Fruit fly (Drosophila melanogaster) S2 (cell line): ENCODE data around the gene AgmNAT.

Experiments used
- CG8478 ChIP-seq: fragments of >200 bp; optimal IDR thresholded peaks from 2 replicates; lab custom pipeline; 2018
- CTCF ChIP-seq, 2 experiments: fragments of >200 bp; optimal IDR thresholded peaks; 2 replicates each; lab custom pipeline; 2018

The AgmNAT gene

DNA sequence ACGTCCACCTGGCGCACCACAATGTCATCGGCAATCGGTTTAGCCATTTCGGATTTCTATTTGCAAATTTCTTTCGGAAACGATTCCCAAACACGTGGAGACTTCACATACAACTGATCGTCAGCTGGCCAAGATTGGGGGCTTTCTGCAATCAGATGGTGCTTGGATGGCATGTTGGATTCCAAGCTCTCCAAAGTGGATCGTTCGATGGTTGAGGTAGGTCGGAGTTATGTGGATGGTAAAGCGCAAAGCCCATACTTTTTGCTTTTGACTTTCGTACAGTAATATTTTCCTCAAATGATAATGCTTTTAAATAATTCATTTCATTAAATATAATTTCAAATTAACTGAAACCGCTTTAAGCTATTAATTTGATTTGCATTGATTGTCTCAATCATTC lies at the start of gene AgmNAT:
AgmNAT (minus strand) TSS at position 101 of the 400 bp plus-strand sequence.
- no peak for TF ChIP-seq CG8478 (lab: Kevin White, UChicago)
- TF ChIP-seq CTCF (optimal IDR thresholded peaks at IDR 0.05; lab: Kevin White, UChicago), result no peak

dm6 chrX:5865051-5865450 lies 49.4 kb upstream of the AgmNAT start, which contains the start of gene CG43137:
Gene CG43137 (minus strand): TSS chrX:5865151.
- TF ChIP-seq CTCF (optimal IDR thresholded peaks at IDR 0.05; lab: Kevin White, UChicago) (no peak), CG8478 (lab: Kevin White, UChicago) (no peak)

DNA sequence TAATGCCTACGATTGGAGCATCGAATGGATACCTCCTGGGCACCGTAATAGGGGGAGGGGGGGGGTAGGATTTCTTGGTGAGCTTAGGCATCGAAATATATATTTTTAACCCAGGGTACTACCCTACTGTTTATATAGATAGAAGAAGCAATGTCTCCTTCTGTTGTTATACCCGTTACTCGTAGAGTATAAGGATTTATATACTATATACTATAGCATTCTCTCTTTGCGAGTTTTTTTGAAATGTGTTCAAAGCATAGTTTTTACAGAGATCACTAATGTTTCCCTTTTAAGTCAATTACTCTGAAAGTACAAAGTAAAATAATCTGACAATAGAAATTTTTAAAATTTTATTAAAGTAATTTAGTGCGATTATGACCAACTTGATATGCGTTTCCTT lies 37.8 kb upstream of the AgmNAT start, which contains the start of gene CG43136:
CG43136 (plus strand) TSS at position 301 of the 400 bp plus-strand sequence.
- TF ChIP-seq CG8478 (lab: Kevin White, UChicago), result no peak
- TF ChIP-seq CTCF (optimal IDR thresholded peaks at IDR 0.05; lab: Kevin White, UChicago), result no peak

DNA sequence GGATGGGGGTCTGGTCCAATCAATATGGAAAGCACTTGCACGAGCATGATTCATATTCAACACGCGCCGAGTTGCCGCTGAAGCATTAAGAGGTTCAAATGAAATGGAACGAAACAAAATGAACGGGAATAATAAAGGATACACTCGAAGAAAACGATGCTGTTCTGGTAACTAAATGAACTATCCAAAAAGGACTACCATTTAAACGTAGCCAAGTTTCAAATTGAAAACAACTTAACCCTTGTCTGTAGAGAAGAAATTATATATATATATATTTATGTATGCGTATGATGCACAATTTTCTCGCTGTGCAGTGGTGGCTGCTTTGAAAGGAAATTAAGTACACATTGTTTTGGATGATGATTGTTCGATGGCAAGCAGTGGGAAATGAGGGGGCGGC lies 37.1 kb upstream of the AgmNAT start:
- no peak for TF ChIP-seq CG8478 (lab: Kevin White, UChicago)
- TF ChIP-seq CTCF (optimal IDR thresholded peaks at IDR 0.05; lab: Kevin White, UChicago), result no peak

DNA sequence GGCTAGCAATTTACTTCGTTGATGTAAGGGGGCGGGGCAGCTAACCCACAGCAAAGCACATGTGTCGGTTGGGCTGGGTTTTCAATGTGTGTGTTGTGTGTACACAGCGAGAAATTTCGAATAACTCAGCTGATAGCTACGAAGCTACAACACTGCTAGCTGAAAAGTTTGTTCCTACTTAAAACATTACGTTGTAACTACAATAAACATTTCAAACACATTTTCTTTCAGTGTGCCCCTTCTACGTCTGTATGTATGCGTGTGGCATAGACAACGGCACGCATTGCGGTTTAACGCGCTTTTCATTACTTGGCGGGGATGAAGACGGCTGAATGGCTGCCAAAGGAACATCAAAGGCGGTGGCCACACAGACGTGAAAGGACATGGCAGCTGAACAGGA lies 31.9 kb upstream of the AgmNAT start:
- TF ChIP-seq CTCF (optimal IDR thresholded peaks at IDR 0.05; lab: Kevin White, UChicago), result no peak
- TF ChIP-seq CG8478 (lab: Kevin White, UChicago), result no peak

- no peak for TF ChIP-seq CTCF (optimal IDR thresholded peaks at IDR 0.05; lab: Kevin White, UChicago)
- TF ChIP-seq CG8478 (lab: Kevin White, UChicago), result no peak
Observed at dm6 chrX:5844980-5845379, 29.4 kb upstream of the AgmNAT start, which contains the start of gene CG12729. Gene CG12729 (plus strand): TSS chrX:5845280.

DNA sequence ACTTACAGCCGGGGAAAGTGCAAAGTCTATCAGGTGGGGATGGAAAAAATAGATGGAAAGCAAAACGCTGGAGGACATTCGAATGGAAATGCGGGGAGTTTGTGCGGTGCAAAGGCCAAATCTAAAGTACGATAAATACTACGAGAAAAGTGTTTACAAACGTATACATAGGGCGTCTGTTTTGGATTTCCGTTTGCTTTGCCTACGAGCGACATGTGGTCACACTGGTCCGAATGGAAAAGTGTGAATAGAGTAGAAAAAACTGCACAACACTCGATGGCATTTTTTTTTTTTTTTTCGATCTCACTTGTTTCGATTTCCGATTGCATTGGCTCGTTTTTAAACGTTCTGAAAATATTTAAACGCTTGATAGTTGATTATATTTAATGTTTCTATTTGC lies 24.1 kb upstream of the AgmNAT start:
- TF ChIP-seq CTCF (optimal IDR thresholded peaks at IDR 0.05; lab: Kevin White, UChicago) (no peak), CG8478 (lab: Kevin White, UChicago) (no peak)

DNA sequence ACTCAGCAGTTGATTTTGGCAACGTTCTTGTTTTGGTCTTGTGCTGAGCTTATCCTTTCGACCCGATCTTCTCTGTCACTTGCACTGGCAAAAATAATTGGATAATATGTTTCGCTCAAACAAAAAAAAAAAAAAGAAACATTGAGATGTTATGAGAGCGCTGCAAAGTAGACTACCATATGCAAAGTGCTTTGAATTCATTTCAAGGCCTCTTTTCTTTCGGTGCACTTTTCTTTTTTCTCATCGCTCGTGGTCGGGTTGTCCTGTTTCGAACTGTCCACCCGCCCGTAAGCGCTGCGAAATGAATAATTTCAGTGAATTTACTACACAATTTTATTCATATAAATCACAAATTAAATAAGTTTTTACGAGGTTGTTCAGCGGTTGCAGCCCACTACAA lies 4.4 kb upstream of the AgmNAT start:
- TF ChIP-seq CTCF (optimal IDR thresholded peaks at IDR 0.05; lab: Kevin White, UChicago) (no peak), CG8478 (lab: Kevin White, UChicago) (no peak)

- TF ChIP-seq CG8478 (lab: Kevin White, UChicago) (no peak), CTCF (optimal IDR thresholded peaks at IDR 0.05; lab: Kevin White, UChicago) (no peak)
Observed at dm6 chrX:5818428-5818827, 2.8 kb upstream of the AgmNAT start, which contains the start of gene CG15765. Gene CG15765 (plus strand): TSS chrX:5818559.

- peak; percentile 65 to 72 for TF ChIP-seq CTCF (optimal IDR thresholded peaks at IDR 0.05; lab: Kevin White, UChicago)
- TF ChIP-seq CG8478 (lab: Kevin White, UChicago), result no peak
Observed at dm6 chrX:5817191-5817590, 1.6 kb upstream of the AgmNAT start.

- TF ChIP-seq CTCF (optimal IDR thresholded peaks at IDR 0.05; lab: Kevin White, UChicago) (no peak), CG8478 (lab: Kevin White, UChicago) (no peak)
Observed at dm6 chrX:5812877-5813276, 2.7 kb downstream of the AgmNAT start, which contains the start of gene CG44329. Gene CG44329 (minus strand): TSS chrX:5812977.

dm6 chrX:5808654-5809053 lies 7.0 kb downstream of the AgmNAT start, which contains the start of gene Prosbeta2R1:
Gene Prosbeta2R1 (plus strand): TSS chrX:5808954.
- TF ChIP-seq CG8478 (lab: Kevin White, UChicago), result no peak
- TF ChIP-seq CTCF (optimal IDR thresholded peaks at IDR 0.05; lab: Kevin White, UChicago), result no peak

- TF ChIP-seq CTCF (optimal IDR thresholded peaks at IDR 0.05; lab: Kevin White, UChicago) (no peak), CG8478 (lab: Kevin White, UChicago) (no peak)
Observed at dm6 chrX:5804377-5804776, 11.2 kb downstream of the AgmNAT start, which contains the start of gene Cpr5C. Gene Cpr5C (plus strand): TSS chrX:5804677.

- no peak for TF ChIP-seq CG8478 (lab: Kevin White, UChicago)
- TF ChIP-seq CTCF (optimal IDR thresholded peaks at IDR 0.05; lab: Kevin White, UChicago), result no peak
Observed at dm6 chrX:5800634-5801033, 15.0 kb downstream of the AgmNAT start.

DNA sequence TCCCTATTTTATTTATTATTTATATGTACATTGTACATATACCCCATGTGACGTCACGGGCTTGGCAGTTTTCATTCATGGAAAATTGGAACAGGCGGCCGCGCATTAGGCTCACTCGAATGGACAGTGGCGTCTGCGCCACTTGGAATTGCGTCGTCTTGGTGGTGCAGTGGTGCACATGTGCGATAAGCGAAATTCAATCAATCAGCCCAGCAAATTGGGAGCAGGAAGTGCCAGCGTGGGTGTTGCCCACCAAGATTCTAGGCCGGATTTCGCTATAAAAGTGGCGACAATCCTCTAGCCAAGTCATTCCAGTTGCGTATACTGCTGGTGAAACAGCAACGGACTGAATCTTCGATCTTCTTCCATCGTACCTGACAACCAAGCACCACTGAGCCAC lies 23.8 kb downstream of the AgmNAT start, which contains the start of gene CG12239:
CG12239 (plus strand) TSS at position 301 of the 400 bp plus-strand sequence.
- no peak for TF ChIP-seq CTCF (optimal IDR thresholded peaks at IDR 0.05; lab: Kevin White, UChicago)
- TF ChIP-seq CG8478 (lab: Kevin White, UChicago), result no peak

DNA sequence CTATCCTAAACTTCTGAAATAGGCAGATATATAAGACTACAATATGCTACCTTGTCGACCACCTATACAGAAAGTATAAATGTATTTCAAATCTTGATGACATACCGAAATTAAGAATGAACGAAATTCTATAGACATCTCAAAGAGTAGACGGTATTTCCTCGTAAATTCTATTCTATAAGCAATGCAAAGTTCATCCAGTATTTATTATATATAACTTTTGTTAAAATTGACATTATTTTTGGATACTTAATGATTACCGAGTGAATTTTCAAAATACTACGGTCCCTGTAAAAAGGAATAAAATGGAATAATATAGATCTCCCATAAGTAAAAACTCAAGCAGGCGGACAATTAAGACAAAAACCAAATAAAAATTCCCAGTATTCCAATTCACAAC lies 26.4 kb downstream of the AgmNAT start, which contains the start of gene CG15767:
CG15767 (plus strand) TSS at position 301 of the 400 bp plus-strand sequence.
- TF ChIP-seq CG8478 (lab: Kevin White, UChicago) (no peak), CTCF (optimal IDR thresholded peaks at IDR 0.05; lab: Kevin White, UChicago) (no peak)
